Worm (Caenorhabditis elegans) whole organism, L3 larva: Measurements from ENCODE around the gene C49F8.3.

Experiments used
- R02D3.7 ChIP-seq: fragments of 150-350 bp; optimal IDR thresholded peaks from 2 replicates; lab custom pipeline; 2014; ENCODE audit warnings: missing biosample characterization, missing genetic modification characterization
- ZK546.5 ChIP-seq: sonication (generic microtip); optimal IDR thresholded peaks from 2 replicates; lab custom pipeline; 2017; ENCODE audit warnings: missing biosample characterization, missing genetic modification characterization
- aly-2 ChIP-seq: fragments of 150-350 bp; optimal IDR thresholded peaks from 2 replicates; lab custom pipeline; 2014; ENCODE audit warnings: missing biosample characterization, missing genetic modification characterization
- ama-1 ChIP-seq: fragments of 150-350 bp; optimal IDR thresholded peaks from 2 replicates; lab custom pipeline; 2018
- ceh-16 ChIP-seq: sonication (generic microtip); optimal IDR thresholded peaks from 2 replicates; lab custom pipeline; 2017; ENCODE audit warnings: missing biosample characterization, missing genetic modification characterization
- ceh-28 ChIP-seq: fragments of 150-350 bp; optimal IDR thresholded peaks from 2 replicates; lab custom pipeline; 2014; ENCODE audit warnings: missing biosample characterization, missing genetic modification reagents, missing genetic modification characterization
- ceh-82 ChIP-seq: fragments of 150-350 bp; optimal IDR thresholded peaks from 2 replicates; lab custom pipeline; 2014; ENCODE audit warnings: missing biosample characterization, missing genetic modification characterization
- ceh-9 ChIP-seq: sonication (generic microtip); optimal IDR thresholded peaks from 2 replicates; lab custom pipeline; 2018; ENCODE audit warnings: missing biosample characterization, missing genetic modification characterization
- daf-12 ChIP-seq: fragments of 150-350 bp; optimal IDR thresholded peaks from 2 replicates; lab custom pipeline; 2014; ENCODE audit warnings: missing biosample characterization, missing genetic modification reagents, missing genetic modification characterization
- egl-27 ChIP-seq: sonication (generic microtip); optimal IDR thresholded peaks from 4 replicates; lab custom pipeline; 2017; ENCODE audit warnings: missing biosample characterization, missing genetic modification reagents, missing genetic modification characterization
- egl-5 ChIP-seq: fragments of 150-350 bp; optimal IDR thresholded peaks from 2 replicates; lab custom pipeline; 2017; ENCODE audit warnings: missing biosample characterization, missing genetic modification reagents, missing genetic modification characterization, inconsistent platforms
- elt-1 ChIP-seq: fragments of 150-350 bp; optimal IDR thresholded peaks from 2 replicates; lab custom pipeline; 2014; ENCODE audit warnings: missing biosample characterization, missing genetic modification characterization
- elt-2 ChIP-seq: sonication (generic microtip); optimal IDR thresholded peaks from 2 replicates; lab custom pipeline; 2016; ENCODE audit warnings: missing genetic modification reagents, mild to moderate bottlenecking, missing genetic modification characterization, missing compliant biosample characterization
- elt-3 ChIP-seq, 3 experiments: fragments of 150-350 bp in 1 of 3; sonication (generic microtip) in 2 of 3; optimal IDR thresholded peaks; 2 replicates in 2 of 3; 4 replicates in 1 of 3; lab custom pipeline; 2014 to 2017; ENCODE audit warnings: missing biosample characterization in 3 of 3, missing genetic modification characterization in 3 of 3
- eor-1 ChIP-seq, 2 experiments: fragments of 150-350 bp; optimal IDR thresholded peaks; 2 replicates each; lab custom pipeline; 2014 to 2018; ENCODE audit warnings: missing biosample characterization in 2 of 2, missing genetic modification characterization in 2 of 2
- fkh-10 ChIP-seq: sonication (generic microtip); optimal IDR thresholded peaks from 2 replicates; lab custom pipeline; 2017; ENCODE audit warnings: missing biosample characterization, missing genetic modification reagents, missing genetic modification characterization
- fkh-2 ChIP-seq: fragments of 150-350 bp; optimal IDR thresholded peaks from 2 replicates; lab custom pipeline; 2014; ENCODE audit warnings: missing biosample characterization, missing genetic modification reagents, missing genetic modification characterization
- fos-1 ChIP-seq: fragments of 150-350 bp; optimal IDR thresholded peaks from 2 replicates; lab custom pipeline; 2014; ENCODE audit warnings: missing biosample characterization, missing genetic modification characterization
- hmg-11 ChIP-seq: sonication (generic microtip); optimal IDR thresholded peaks from 2 replicates; lab custom pipeline; 2016; ENCODE audit warnings: missing genetic modification characterization, missing compliant biosample characterization
- jun-1 ChIP-seq: fragments of 150-350 bp; optimal IDR thresholded peaks from 2 replicates; lab custom pipeline; 2014; ENCODE audit warnings: missing biosample characterization, missing genetic modification reagents, missing genetic modification characterization
- lin-15B ChIP-seq: fragments of 150-350 bp; optimal IDR thresholded peaks from 2 replicates; lab custom pipeline; 2014; ENCODE audit warnings: missing biosample characterization, missing genetic modification characterization
- lin-39 ChIP-seq: fragments of 150-350 bp; optimal IDR thresholded peaks from 2 replicates; lab custom pipeline; 2018; ENCODE audit warnings: missing biosample characterization, missing genetic modification reagents, missing genetic modification characterization
- lsy-12 ChIP-seq: sonication (generic microtip); optimal IDR thresholded peaks from 2 replicates; lab custom pipeline; 2016; ENCODE audit warnings: mild to moderate bottlenecking, missing genetic modification characterization, missing compliant biosample characterization
- mdl-1 ChIP-seq: fragments of 150-350 bp; optimal IDR thresholded peaks from 2 replicates; lab custom pipeline; 2014; ENCODE audit warnings: missing biosample characterization, missing genetic modification characterization
- mml-1 ChIP-seq: fragments of 150-350 bp; sonication (generic microtip); optimal IDR thresholded peaks from 3 replicates; lab custom pipeline; 2014; ENCODE audit warnings: missing biosample characterization, missing genetic modification characterization
- nfya-1 ChIP-seq: sonication (generic microtip); optimal IDR thresholded peaks from 2 replicates; lab custom pipeline; 2017; ENCODE audit warnings: missing genetic modification characterization, mild to moderate bottlenecking, missing compliant biosample characterization, antibody characterized with exemption, moderate library complexity; ENCODE audit not compliant: insufficient read depth
- nhr-11 ChIP-seq: fragments of 150-350 bp; optimal IDR thresholded peaks from 2 replicates; lab custom pipeline; 2014; ENCODE audit warnings: missing biosample characterization, missing genetic modification characterization
- nhr-12 ChIP-seq: fragments of 150-350 bp; optimal IDR thresholded peaks from 2 replicates; lab custom pipeline; 2014; ENCODE audit warnings: missing biosample characterization, missing genetic modification characterization
- nhr-23 ChIP-seq: fragments of 150-350 bp; optimal IDR thresholded peaks from 2 replicates; lab custom pipeline; 2014; ENCODE audit warnings: missing biosample characterization, missing genetic modification reagents, missing genetic modification characterization
- nhr-237 ChIP-seq: fragments of 150-350 bp; optimal IDR thresholded peaks from 2 replicates; lab custom pipeline; 2014; ENCODE audit warnings: missing biosample characterization, missing genetic modification characterization
- nhr-25 ChIP-seq: sonication (generic microtip); optimal IDR thresholded peaks from 2 replicates; lab custom pipeline; 2017; ENCODE audit warnings: missing biosample characterization, missing genetic modification characterization
- nhr-28 ChIP-seq: fragments of 150-350 bp; optimal IDR thresholded peaks from 2 replicates; lab custom pipeline; 2014; ENCODE audit warnings: missing biosample characterization, missing genetic modification characterization
- nhr-43 ChIP-seq: sonication (generic microtip); optimal IDR thresholded peaks from 2 replicates; lab custom pipeline; 2016; ENCODE audit warnings: mild to moderate bottlenecking, missing genetic modification characterization, missing compliant biosample characterization; ENCODE audit not compliant: poor library complexity, severe bottlenecking
- nhr-67 ChIP-seq: fragments of 150-350 bp; optimal IDR thresholded peaks from 2 replicates; lab custom pipeline; 2014; ENCODE audit warnings: missing biosample characterization, missing genetic modification characterization
- nhr-76 ChIP-seq: fragments of 150-350 bp; sonication (generic microtip); optimal IDR thresholded peaks from 5 replicates; lab custom pipeline; 2014; ENCODE audit warnings: missing biosample characterization, missing genetic modification characterization
- nhr-77 ChIP-seq: fragments of 150-350 bp; optimal IDR thresholded peaks from 2 replicates; lab custom pipeline; 2014; ENCODE audit warnings: missing biosample characterization, missing genetic modification characterization
- pha-4 ChIP-seq: fragments of 150-350 bp; optimal IDR thresholded peaks from 2 replicates; lab custom pipeline; 2014; ENCODE audit warnings: missing biosample characterization, missing genetic modification reagents, missing genetic modification characterization
- pqm-1 ChIP-seq: fragments of 150-350 bp; optimal IDR thresholded peaks from 2 replicates; lab custom pipeline; 2017; ENCODE audit warnings: missing biosample characterization, missing genetic modification characterization, inconsistent platforms
- sea-2 ChIP-seq: fragments of 150-350 bp; sonication (generic microtip); optimal IDR thresholded peaks from 4 replicates; lab custom pipeline; 2014; ENCODE audit warnings: missing biosample characterization, missing genetic modification reagents, missing genetic modification characterization
- skn-1 ChIP-seq: fragments of 150-350 bp; optimal IDR thresholded peaks from 2 replicates; lab custom pipeline; 2014; ENCODE audit warnings: missing biosample characterization, missing genetic modification characterization
- snpc-4 ChIP-seq: fragments of 150-350 bp; optimal IDR thresholded peaks from 2 replicates; lab custom pipeline; 2014; ENCODE audit warnings: missing biosample characterization, missing genetic modification characterization
- tbx-2 ChIP-seq: sonication (generic microtip); optimal IDR thresholded peaks from 2 replicates; lab custom pipeline; 2016; ENCODE audit warnings: mild to moderate bottlenecking, missing genetic modification characterization, missing compliant biosample characterization
- unc-39 ChIP-seq: sonication (generic microtip); optimal IDR thresholded peaks from 4 replicates; lab custom pipeline; 2017; ENCODE audit warnings: missing biosample characterization, missing genetic modification characterization
- unc-62 ChIP-seq: fragments of 150-350 bp; sonication (generic microtip); optimal IDR thresholded peaks from 4 replicates; lab custom pipeline; 2014; ENCODE audit warnings: missing biosample characterization, missing genetic modification reagents, missing genetic modification characterization
- zag-1 ChIP-seq: fragments of 150-350 bp; optimal IDR thresholded peaks from 2 replicates; lab custom pipeline; 2014; ENCODE audit warnings: missing biosample characterization, missing genetic modification characterization
- ztf-11 ChIP-seq: fragments of 150-350 bp; optimal IDR thresholded peaks from 2 replicates; lab custom pipeline; 2014; ENCODE audit warnings: missing biosample characterization, missing genetic modification characterization
- ztf-4 ChIP-seq: fragments of 150-350 bp; optimal IDR thresholded peaks from 2 replicates; lab custom pipeline; 2014; ENCODE audit warnings: missing biosample characterization, missing genetic modification characterization

Gene C49F8.3

DNA sequence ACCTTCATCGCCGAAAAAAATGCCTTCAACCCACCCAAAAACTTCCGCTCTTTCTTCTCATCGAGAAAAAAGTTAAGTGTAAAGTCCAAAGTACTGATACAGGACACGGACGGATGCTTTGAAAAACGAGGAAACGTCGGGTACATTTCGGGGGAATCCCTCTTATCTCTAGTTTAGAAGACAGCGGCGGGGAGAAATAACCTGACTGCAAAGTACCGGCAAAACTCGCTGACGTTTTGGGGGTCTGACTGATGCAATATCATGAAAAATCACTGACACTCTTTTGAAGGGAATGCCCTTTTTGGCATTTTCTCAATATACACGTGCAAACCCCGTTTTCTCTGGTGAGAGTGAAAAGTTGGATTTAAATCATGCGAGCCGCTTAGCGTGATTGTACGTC, 30.9 kb downstream of the C49F8.3 start:
- TF ChIP-seq tbx-2 (tag; lab: Kevin White, UChicago) = peak; percentile 60
- peak in 1 of 3 experiments; percentile 75 for TF ChIP-seq elt-3 (tag; optimal IDR thresholded peaks at IDR 0.05; lab: Kevin White, UChicago)
- peak; percentile 87 for TF ChIP-seq jun-1
- TF ChIP-seq mdl-1 = peak; percentile 86
- no peak for TF ChIP-seq skn-1 (tag; lab: Kevin White, UChicago)
- TF ChIP-seq hmg-11 (tag; lab: Kevin White, UChicago) = no peak
- peak; percentile 87 for TF ChIP-seq nhr-23 (tag; lab: Kevin White, UChicago)
- TF ChIP-seq fos-1 = no peak
- TF ChIP-seq nfya-1 (tag; lab: Kevin White, UChicago) = peak; percentile 44
- TF ChIP-seq elt-2 = peak; percentile 83
- TF ChIP-seq ceh-28 = no peak
- no peak for TF ChIP-seq nhr-77 (tag; lab: Kevin White, UChicago)
- peak; percentile 71 for TF ChIP-seq pqm-1 (tag; lab: Kevin White, UChicago)
- TF ChIP-seq pha-4 (tag; lab: Kevin White, UChicago) = peak; percentile 21
- TF ChIP-seq mml-1 (tag; lab: Kevin White, UChicago) = peak; percentile 14
- TF ChIP-seq lin-39 (tag; lab: Kevin White, UChicago) = no peak
- peak; percentile 45 for TF ChIP-seq R02D3.7
- TF ChIP-seq ceh-9 (tag; lab: Kevin White, UChicago) = no peak
- TF ChIP-seq unc-62 (GFP tag; lab: Kevin White, UChicago) = peak; percentile 68
- TF ChIP-seq ceh-82 (tag; lab: Kevin White, UChicago) = no peak
- no peak for TF ChIP-seq fkh-10
- peak; percentile 87 for TF ChIP-seq nhr-25 (tag; lab: Kevin White, UChicago)
- TF ChIP-seq nhr-76 = peak; percentile 43
- TF ChIP-seq nhr-11 = peak; percentile 45
- TF ChIP-seq egl-27 = peak; percentile 85
- TF ChIP-seq nhr-43 (tag; lab: Kevin White, UChicago) = peak; percentile 90
- TF ChIP-seq lsy-12 (tag; lab: Kevin White, UChicago) = peak; percentile 24
- TF ChIP-seq nhr-237 (tag; lab: Kevin White, UChicago) = no peak

DNA sequence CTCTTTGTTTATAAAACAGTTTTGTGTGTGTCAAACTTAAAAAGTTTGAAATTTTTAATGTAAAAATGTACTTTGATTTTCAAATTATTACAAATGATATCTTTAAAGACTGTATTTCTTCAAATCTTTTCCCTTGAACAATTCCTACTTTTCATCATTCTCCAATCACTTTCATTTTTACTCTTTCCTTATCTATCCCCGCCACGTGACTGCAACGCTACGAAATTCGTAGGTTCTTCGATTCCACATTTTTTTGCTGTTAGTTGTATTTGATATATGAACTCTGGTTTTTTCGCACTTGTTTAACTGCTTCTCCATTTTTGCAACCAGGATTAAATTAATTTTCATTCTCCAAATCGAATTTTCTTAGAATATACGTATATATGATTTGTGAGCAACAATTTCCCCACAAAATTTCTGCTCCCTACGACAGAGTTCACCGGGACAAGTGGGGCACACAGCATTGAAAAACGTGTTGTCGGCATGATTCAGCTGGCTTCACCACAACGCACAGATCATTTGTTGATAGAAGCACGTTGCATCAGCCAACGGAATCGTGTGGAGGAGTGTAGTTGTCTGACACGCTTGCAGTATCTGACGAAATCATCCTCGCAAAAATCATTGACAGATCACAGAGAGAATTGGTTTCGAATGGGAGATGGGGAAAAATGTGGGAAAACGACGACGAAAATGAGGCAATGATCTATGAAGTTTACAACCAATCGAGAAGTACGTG, 32.5 kb downstream of the C49F8.3 start:
- TF ChIP-seq lsy-12 (tag; lab: Kevin White, UChicago) = no peak
- no peak for TF ChIP-seq fkh-2 (tag; lab: Kevin White, UChicago)
- no peak for TF ChIP-seq nhr-25 (tag; lab: Kevin White, UChicago)
- TF ChIP-seq lin-15B (tag; lab: Kevin White, UChicago) = no peak
- TF ChIP-seq nhr-76 = peak; percentile 27
- TF ChIP-seq skn-1 (tag; lab: Kevin White, UChicago) = no peak
- TF ChIP-seq unc-62 (GFP tag; lab: Kevin White, UChicago) = no peak
- TF ChIP-seq nhr-28 (tag; lab: Kevin White, UChicago) = no peak
- TF ChIP-seq tbx-2 (tag; lab: Kevin White, UChicago) = peak; percentile 17
- peak; percentile 46 for TF ChIP-seq nhr-23 (tag; lab: Kevin White, UChicago)
- no peak for TF ChIP-seq pqm-1 (tag; lab: Kevin White, UChicago)
- no peak for TF ChIP-seq aly-2
- TF ChIP-seq ZK546.5 (tag; lab: Kevin White, UChicago) = no peak
- peak; percentile 39 for TF ChIP-seq nfya-1 (tag; lab: Kevin White, UChicago)
- TF ChIP-seq eor-1 (tag; optimal IDR thresholded peaks at IDR 0.05; lab: Kevin White, UChicago) = no peak
- no peak for TF ChIP-seq pha-4 (tag; lab: Kevin White, UChicago)
- TF ChIP-seq ceh-16 (tag; lab: Kevin White, UChicago) = no peak
- no peak for TF ChIP-seq ceh-28
- no peak for TF ChIP-seq zag-1 (tag; lab: Kevin White, UChicago)
- no peak for TF ChIP-seq daf-12 (tag; lab: Kevin White, UChicago)
- TF ChIP-seq lin-39 (tag; lab: Kevin White, UChicago) = no peak
- no peak for TF ChIP-seq nhr-67 (tag; lab: Kevin White, UChicago)
- no peak for TF ChIP-seq elt-3 (tag; optimal IDR thresholded peaks at IDR 0.05; lab: Kevin White, UChicago)
- no peak for TF ChIP-seq ztf-4 (tag; lab: Kevin White, UChicago)
- no peak for TF ChIP-seq ztf-11 (tag; lab: Kevin White, UChicago)
- TF ChIP-seq egl-5 (tag; lab: Kevin White, UChicago) = peak; percentile 33
- no peak for TF ChIP-seq mml-1 (tag; lab: Kevin White, UChicago)
- TF ChIP-seq nhr-77 (tag; lab: Kevin White, UChicago) = no peak
- peak; percentile 85 for TF ChIP-seq nhr-11
- no peak for TF ChIP-seq unc-39 (tag; lab: Kevin White, UChicago)
- no peak for TF ChIP-seq R02D3.7
- peak; percentile 84 for TF ChIP-seq nhr-43 (tag; lab: Kevin White, UChicago)
- no peak for TF ChIP-seq sea-2
- TF ChIP-seq snpc-4 (tag; lab: Kevin White, UChicago) = no peak
- no peak for TF ChIP-seq mdl-1
- no peak for TF ChIP-seq ceh-82 (tag; lab: Kevin White, UChicago)
- peak; percentile 73 for TF ChIP-seq elt-2
- peak; percentile 73 for TF ChIP-seq ama-1
- TF ChIP-seq nhr-237 (tag; lab: Kevin White, UChicago) = no peak
- TF ChIP-seq jun-1 = peak; percentile 20
- no peak for TF ChIP-seq hmg-11 (tag; lab: Kevin White, UChicago)
- TF ChIP-seq egl-27 = peak; percentile 51
- TF ChIP-seq nhr-12 = no peak
- TF ChIP-seq elt-1 (tag; lab: Kevin White, UChicago) = no peak
- no peak for TF ChIP-seq fkh-10
- TF ChIP-seq ceh-9 (tag; lab: Kevin White, UChicago) = no peak
